Worm (Caenorhabditis elegans) whole organism, young adult: ENCODE results near the gene E02C12.9.
A peak's percentile ranks its signal among the peaks of the same experiment; 100 is the strongest.

Source experiments
- B0336.3 ChIP-seq: fragments of 200-800 bp; sonication (Bioruptor generic); IDR thresholded peaks from 2 replicates; pipeline ENCODE4 v1.3.6; 2022; ENCODE audit warnings: missing genetic modification characterization, missing compliant biosample characterization
- C06A6.2 ChIP-seq: fragments of 200-800 bp; sonication (Bioruptor generic); conservative IDR thresholded peaks from 2 replicates; pipeline ENCODE4 v1.3.6; 2022; ENCODE audit warnings: missing genetic modification characterization, missing compliant biosample characterization
- F37B4.10 ChIP-seq: fragments of 200-800 bp; sonication (Bioruptor generic); IDR thresholded peaks from 2 replicates; pipeline ENCODE4 v1.3.6; 2022; ENCODE audit warnings: missing genetic modification characterization, missing compliant biosample characterization
- F52B5.7 ChIP-seq: sonication (generic microtip); optimal IDR thresholded peaks from 2 replicates; lab custom pipeline; 2016; ENCODE audit warnings: mild to moderate bottlenecking, missing genetic modification characterization, missing compliant biosample characterization
- Y53G8AR.9 ChIP-seq: fragments of 200-800 bp; sonication (Bioruptor generic); conservative IDR thresholded peaks from 2 replicates; pipeline ENCODE4 v1.3.6; 2022; ENCODE audit warnings: missing genetic modification reagents, missing genetic modification characterization, missing compliant biosample characterization
- Y56A3A.18 ChIP-seq: fragments of 200-800 bp; sonication (Bioruptor generic); IDR thresholded peaks from 2 replicates; pipeline ENCODE4 v1.3.6; 2022; ENCODE audit warnings: missing genetic modification reagents, missing genetic modification characterization, missing compliant biosample characterization
- Y67H2A.10 ChIP-seq: fragments of 200-800 bp; sonication (Bioruptor generic); conservative IDR thresholded peaks from 2 replicates; pipeline ENCODE4 v1.3.6; 2022; ENCODE audit warnings: missing genetic modification reagents, missing genetic modification characterization, missing compliant biosample characterization
- Y79H2A.3 ChIP-seq: fragments of 200-800 bp; sonication (Bioruptor generic); conservative IDR thresholded peaks from 2 replicates; pipeline ENCODE4 v1.3.6; 2022; ENCODE audit warnings: missing genetic modification reagents, missing genetic modification characterization, missing compliant biosample characterization
- ZK185.1 ChIP-seq: sonication (generic microtip); optimal IDR thresholded peaks from 2 replicates; lab custom pipeline; 2016; ENCODE audit warnings: mild to moderate bottlenecking, missing genetic modification characterization, missing compliant biosample characterization; ENCODE audit not compliant: poor library complexity, severe bottlenecking
- ama-1 ChIP-seq, 3 experiments: fragments of 150-350 bp in 1 of 3; sonication (generic microtip) in 2 of 3; optimal IDR thresholded peaks; 2 replicates each; lab custom pipeline; 2014 to 2018; ENCODE audit warnings: missing biosample characterization in 2 of 3, missing genetic modification characterization in 2 of 3, missing genetic modification reagents in 2 of 3
- aptf-3 ChIP-seq: fragments of 200-800 bp; sonication (Bioruptor generic); IDR thresholded peaks from 2 replicates; pipeline ENCODE4 v1.3.6; 2022; ENCODE audit warnings: missing genetic modification characterization, missing compliant biosample characterization
- attf-3 ChIP-seq: fragments of 200-800 bp; sonication (Bioruptor generic); conservative IDR thresholded peaks from 2 replicates; pipeline ENCODE4 v1.3.6; 2022; ENCODE audit warnings: missing genetic modification reagents, missing genetic modification characterization, missing compliant biosample characterization
- attf-5 ChIP-seq: fragments of 200-800 bp; sonication (Bioruptor generic); optimal IDR thresholded peaks from 2 replicates; lab custom pipeline; 2018; ENCODE audit warnings: mild to moderate bottlenecking, missing genetic modification characterization, missing compliant biosample characterization
- cebp-2 ChIP-seq: fragments of 200-800 bp; sonication (Bioruptor generic); IDR thresholded peaks from 2 replicates; pipeline ENCODE4 v1.3.6; 2022; ENCODE audit warnings: missing genetic modification characterization, missing compliant biosample characterization
- chd-7 ChIP-seq: sonication (generic microtip); optimal IDR thresholded peaks from 2 replicates; lab custom pipeline; 2016; ENCODE audit warnings: mild to moderate bottlenecking, missing genetic modification characterization, moderate library complexity, missing compliant biosample characterization
- egl-18 ChIP-seq: fragments of 200-800 bp; sonication (Bioruptor generic); IDR thresholded peaks from 2 replicates; pipeline ENCODE4 v1.3.6; 2022; ENCODE audit warnings: missing genetic modification reagents, missing genetic modification characterization, missing compliant biosample characterization
- egl-44 ChIP-seq: fragments of 200-800 bp; sonication (Bioruptor generic); IDR thresholded peaks from 2 replicates; pipeline ENCODE4 v1.3.6; 2022; ENCODE audit warnings: missing genetic modification reagents, missing genetic modification characterization, missing compliant biosample characterization
- ekl-4 ChIP-seq: fragments of 200-800 bp; sonication (Bioruptor generic); IDR thresholded peaks from 2 replicates; pipeline ENCODE4 v1.3.6; 2022; ENCODE audit warnings: missing genetic modification reagents, missing genetic modification characterization, missing compliant biosample characterization
- hlh-26 ChIP-seq: fragments of 200-800 bp; sonication (Bioruptor generic); conservative IDR thresholded peaks from 2 replicates; pipeline ENCODE4 v1.3.6; 2022; ENCODE audit warnings: missing genetic modification reagents, missing genetic modification characterization, missing compliant biosample characterization
- hmg-1.2 ChIP-seq: fragments of 200-800 bp; sonication (Bioruptor generic); IDR thresholded peaks from 2 replicates; pipeline ENCODE4 v1.3.6; 2022; ENCODE audit warnings: missing genetic modification reagents, missing genetic modification characterization, missing compliant biosample characterization
- hrde-1 ChIP-seq: sonication (generic microtip); optimal IDR thresholded peaks from 2 replicates; lab custom pipeline; 2016; ENCODE audit warnings: missing genetic modification characterization, mild to moderate bottlenecking, missing compliant biosample characterization, moderate library complexity, missing genotype, missing genetic modification reagents, borderline replicate concordance
- hsf-1 ChIP-seq: fragments of 200-800 bp; sonication (Bioruptor generic); IDR thresholded peaks from 2 replicates; pipeline ENCODE4 v1.3.6; 2022; ENCODE audit warnings: missing genetic modification reagents, missing genetic modification characterization, missing compliant biosample characterization
- let-526 ChIP-seq: fragments of 200-800 bp; sonication (Bioruptor generic); IDR thresholded peaks from 2 replicates; pipeline ENCODE4 v1.3.6; 2022; ENCODE audit warnings: missing genetic modification reagents, missing genetic modification characterization, missing compliant biosample characterization
- lin-26 ChIP-seq: fragments of 200-800 bp; sonication (Bioruptor generic); IDR thresholded peaks from 2 replicates; pipeline ENCODE4 v1.3.6; 2022; ENCODE audit warnings: missing genetic modification reagents, missing genetic modification characterization, missing compliant biosample characterization
- lin-40 ChIP-seq: sonication (generic microtip); optimal IDR thresholded peaks from 2 replicates; lab custom pipeline; 2016; ENCODE audit warnings: missing genetic modification characterization, mild to moderate bottlenecking, missing compliant biosample characterization, missing genotype, missing genetic modification reagents
- lsy-27 ChIP-seq: sonication (generic microtip); optimal IDR thresholded peaks from 2 replicates; lab custom pipeline; 2017; ENCODE audit warnings: missing genetic modification characterization, mild to moderate bottlenecking, missing compliant biosample characterization, antibody characterized with exemption, missing genotype, borderline replicate concordance; ENCODE audit not compliant: insufficient read depth
- madf-10 ChIP-seq: sonication (generic microtip); optimal IDR thresholded peaks from 2 replicates; lab custom pipeline; 2016; ENCODE audit warnings: mild to moderate bottlenecking, missing genetic modification characterization, missing compliant biosample characterization
- madf-8 ChIP-seq: fragments of 200-800 bp; sonication (Bioruptor generic); conservative IDR thresholded peaks from 2 replicates; pipeline ENCODE4 v1.3.6; 2022; ENCODE audit warnings: missing genetic modification reagents, missing genetic modification characterization, missing compliant biosample characterization
- mcd-1 ChIP-seq: fragments of 200-800 bp; sonication (Bioruptor generic); IDR thresholded peaks from 2 replicates; pipeline ENCODE4 v1.3.6; 2022; ENCODE audit warnings: missing genetic modification reagents, missing genetic modification characterization, missing compliant biosample characterization
- mes-4 ChIP-seq: sonication (generic microtip); optimal IDR thresholded peaks from 2 replicates; lab custom pipeline; 2016; ENCODE audit warnings: missing genotype, missing genetic modification characterization, missing compliant biosample characterization
- nfya-1 ChIP-seq: sonication (generic microtip); optimal IDR thresholded peaks from 2 replicates; lab custom pipeline; 2017; ENCODE audit warnings: antibody characterized with exemption, missing compliant biosample characterization, missing genetic modification characterization, borderline replicate concordance; ENCODE audit not compliant: insufficient read depth
- pbrm-1 ChIP-seq: fragments of 200-800 bp; sonication (Bioruptor generic); IDR thresholded peaks from 2 replicates; pipeline ENCODE4 v1.3.6; 2022; ENCODE audit warnings: missing genetic modification reagents, missing genetic modification characterization, missing compliant biosample characterization
- rcor-1 ChIP-seq: fragments of 200-800 bp; sonication (Bioruptor generic); IDR thresholded peaks from 2 replicates; pipeline ENCODE4 v1.3.6; 2022; ENCODE audit warnings: missing genetic modification reagents, missing genetic modification characterization, missing compliant biosample characterization
- rec-8 ChIP-seq, 2 experiments: sonication (generic microtip); optimal IDR thresholded peaks; 2 replicates each; lab custom pipeline; 2016; ENCODE audit warnings: mild to moderate bottlenecking in 2 of 2, missing genetic modification characterization in 2 of 2, missing genetic modification reagents in 2 of 2, missing genotype in 2 of 2, missing biosample characterization in 1 of 2, missing compliant biosample characterization in 1 of 2, moderate library complexity in 1 of 2
- sea-2 ChIP-seq: fragments of 200-800 bp; sonication (Bioruptor generic); IDR thresholded peaks from 2 replicates; pipeline ENCODE4 v1.3.6; 2022; ENCODE audit warnings: missing genetic modification characterization, missing compliant biosample characterization
- somi-1 ChIP-seq: fragments of 200-800 bp; sonication (Bioruptor generic); optimal IDR thresholded peaks from 2 replicates; lab custom pipeline; 2018; ENCODE audit warnings: mild to moderate bottlenecking, missing genetic modification characterization, missing compliant biosample characterization
- sptf-2 ChIP-seq: fragments of 200-800 bp; sonication (Bioruptor generic); optimal IDR thresholded peaks from 2 replicates; lab custom pipeline; 2018; ENCODE audit warnings: mild to moderate bottlenecking, missing genetic modification characterization, missing compliant biosample characterization
- tbp1 ChIP-seq: fragments of 200-800 bp; sonication (Bioruptor generic); optimal IDR thresholded peaks from 2 replicates; lab custom pipeline; 2018; ENCODE audit warnings: mild to moderate bottlenecking, missing genetic modification characterization, missing compliant biosample characterization
- tbx-9 ChIP-seq: sonication (generic microtip); optimal IDR thresholded peaks from 2 replicates; lab custom pipeline; 2016; ENCODE audit warnings: borderline replicate concordance, missing genetic modification characterization, inconsistent platforms, missing compliant biosample characterization
- tlf-1 ChIP-seq: fragments of 200-800 bp; sonication (Bioruptor generic); optimal IDR thresholded peaks from 2 replicates; lab custom pipeline; 2018; ENCODE audit warnings: mild to moderate bottlenecking, missing genetic modification characterization, missing compliant biosample characterization
- unc-130 ChIP-seq: sonication (generic microtip); optimal IDR thresholded peaks from 2 replicates; lab custom pipeline; 2016; ENCODE audit warnings: missing genetic modification reagents, missing genetic modification characterization, missing compliant biosample characterization
- unc-62 ChIP-seq: fragments of 150-350 bp; optimal IDR thresholded peaks from 2 replicates; lab custom pipeline; 2014; ENCODE audit warnings: missing biosample characterization, missing genetic modification reagents, missing genetic modification characterization
- ztf-26 ChIP-seq: sonication (generic microtip); optimal IDR thresholded peaks from 2 replicates; lab custom pipeline; 2017; ENCODE audit warnings: missing genetic modification characterization, missing compliant biosample characterization
- ztf-28 ChIP-seq: fragments of 200-800 bp; sonication (Bioruptor generic); IDR thresholded peaks from 2 replicates; pipeline ENCODE4 v1.3.6; 2022; ENCODE audit warnings: missing genetic modification reagents, missing genetic modification characterization, missing compliant biosample characterization

E02C12.9 gene

ce11 chrV:9339292-9339691, 36.0 kb downstream of the E02C12.9 start:
- TF ChIP-seq pbrm-1 (GFP tag; lab: Robert Waterston, UW): 0 out of 2 replicates have a peak, but pooled peaks have one; percentile 46
- TF ChIP-seq hsf-1: peak; percentile 54; the same call in 1 of the 2 replicates
- TF ChIP-seq Y56A3A.18 (GFP tag; lab: Robert Waterston, UW): peak; percentile 42; the same call in 1 of the 2 replicates
- TF ChIP-seq sea-2 (GFP tag; lab: Robert Waterston, UW): 0 out of 2 replicates have a peak, but pooled peaks have one; percentile 64
- TF ChIP-seq hmg-1.2 (GFP tag; lab: Robert Waterston, UW): peak; percentile 23; the same call in 1 of the 2 replicates
- TF ChIP-seq F37B4.10: peak; percentile 89; the same call in 1 of the 2 replicates
- TF ChIP-seq rcor-1 (GFP tag; lab: Robert Waterston, UW): peak; percentile 31; the same call in 1 of the 2 replicates
- 0 out of 2 replicates have a peak, but pooled peaks have one; percentile 36 for TF ChIP-seq Y79H2A.3
- TF ChIP-seq egl-44 (GFP tag; lab: Robert Waterston, UW): peak; percentile 24; the same call in 1 of the 2 replicates
- 0 out of 2 replicates have a peak, but pooled peaks have one; percentile 8 for TF ChIP-seq mcd-1 (GFP tag; lab: Robert Waterston, UW)

- TF ChIP-seq ekl-4 (GFP tag; lab: Robert Waterston, UW) (no peak), tbx-9 (tag; lab: Kevin White, UChicago) (no peak), tlf-1 (peak; percentile 57), tbp1 (GFP tag; lab: Kevin White, UChicago) (peak; percentile 3), chd-7 (tag; lab: Kevin White, UChicago) (peak; percentile 49), ama-1 (optimal IDR thresholded peaks at IDR 0.05; lab: Kevin White, UChicago) (peak; percentile 96), ama-1 (GFP tag; optimal IDR thresholded peaks at IDR 0.05; lab: Kevin White, UChicago) (no peak), aptf-3 (GFP tag; lab: Robert Waterston, UW) (no peak), hrde-1 (tag; lab: Kevin White, UChicago) (peak; percentile 52), hmg-1.2 (GFP tag; lab: Robert Waterston, UW) (0 out of 2 replicates have a peak, but pooled peaks have one; percentile 15), sptf-2 (GFP tag; lab: Kevin White, UChicago) (no peak), ztf-26 (peak; percentile 41), madf-10 (tag; lab: Kevin White, UChicago) (peak; percentile 58), unc-62 (GFP tag; lab: Kevin White, UChicago) (no peak), Y53G8AR.9 (peak; percentile 58; the same call in 1 of the 2 replicates), let-526 (GFP tag; lab: Robert Waterston, UW) (0 out of 2 replicates have a peak, but pooled peaks have one; percentile 49), mes-4 (tag; lab: Kevin White, UChicago) (no peak), mcd-1 (GFP tag; lab: Robert Waterston, UW) (no peak), Y79H2A.3 (peak; percentile 80; the same call in 1 of the 2 replicates), ZK185.1 (tag; lab: Kevin White, UChicago) (peak; percentile 75), nfya-1 (no peak), lin-40 (tag; lab: Kevin White, UChicago) (peak; percentile 24), lin-26 (GFP tag; lab: Robert Waterston, UW) (peak; percentile 58; the same call in 1 of the 2 replicates), rec-8 (tag; optimal IDR thresholded peaks at IDR 0.05; lab: Kevin White, UChicago) (no peak), B0336.3 (0 out of 2 replicates have a peak, but pooled peaks have one; percentile 41), unc-130 (GFP tag; lab: Kevin White, UChicago) (no peak), ztf-28 (0 out of 2 replicates have a peak, but pooled peaks have one; percentile 61), cebp-2 (0 out of 2 replicates have a peak, but pooled peaks have one; percentile 40), attf-5 (GFP tag; lab: Kevin White, UChicago) (peak; percentile 17), madf-8 (no peak), egl-18 (no peak), C06A6.2 (GFP tag; lab: Robert Waterston, UW) (peak; percentile 75), F52B5.7 (tag; lab: Kevin White, UChicago) (peak; percentile 15), lsy-27 (no peak), attf-3 (GFP tag; lab: Robert Waterston, UW) (0 out of 2 replicates have a peak, but pooled peaks have one; percentile 9), hlh-26 (GFP tag; lab: Robert Waterston, UW) (no peak), somi-1 (no peak), Y67H2A.10 (GFP tag; lab: Robert Waterston, UW) (no peak)
These were observed 36.8 kb downstream of the E02C12.9 start for ce11 chrV:9338452-9338851.
